Worm (Caenorhabditis elegans): ENCODE results near the gene fbxb-9.
"Not testable (repeated sequence)": the region's sequence is repeated elsewhere in the genome, so short reads cannot be mapped to it uniquely, and the experiment has no call there.

fbxb-9 gene

DNA sequence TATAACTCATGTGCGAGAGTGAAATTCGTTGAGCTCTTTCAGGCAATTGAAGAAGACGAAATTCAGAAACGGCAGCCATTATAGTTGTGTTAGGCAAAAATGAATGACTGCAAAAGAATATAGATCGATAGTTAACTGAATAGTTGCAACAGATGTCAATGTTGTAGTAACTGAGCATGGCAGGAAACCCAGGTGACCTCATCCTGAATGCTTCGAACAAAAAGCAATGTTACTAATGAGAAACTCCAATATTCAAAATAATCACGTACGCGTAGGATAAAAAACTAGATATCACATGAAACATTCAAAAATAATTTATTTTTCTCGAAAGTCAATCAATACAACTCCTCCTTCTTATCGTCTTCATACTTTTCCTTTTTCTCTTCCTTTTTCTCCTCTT is at the start of gene fbxb-9:
Gene fbxb-9, minus strand, starts transcription at position 101 of the 400 bp plus-strand sequence.
- no peak for TF ChIP-seq ref-1 (GFP tag; conservative IDR thresholded peaks at IDR 0.05)
- TF ChIP-seq med-1 (GFP tag; optimal IDR thresholded peaks at IDR 0.05; ENCODE audit: insufficient read depth) = no peak
- TF ChIP-seq ztf-29 (GFP tag; IDR thresholded peaks at IDR 0.05) = no peak
- no peak for TF ChIP-seq flt-1 (GFP tag; IDR thresholded peaks at IDR 0.05)
- TF ChIP-seq ztf-23 (GFP tag; IDR thresholded peaks at IDR 0.05) = no peak

DNA sequence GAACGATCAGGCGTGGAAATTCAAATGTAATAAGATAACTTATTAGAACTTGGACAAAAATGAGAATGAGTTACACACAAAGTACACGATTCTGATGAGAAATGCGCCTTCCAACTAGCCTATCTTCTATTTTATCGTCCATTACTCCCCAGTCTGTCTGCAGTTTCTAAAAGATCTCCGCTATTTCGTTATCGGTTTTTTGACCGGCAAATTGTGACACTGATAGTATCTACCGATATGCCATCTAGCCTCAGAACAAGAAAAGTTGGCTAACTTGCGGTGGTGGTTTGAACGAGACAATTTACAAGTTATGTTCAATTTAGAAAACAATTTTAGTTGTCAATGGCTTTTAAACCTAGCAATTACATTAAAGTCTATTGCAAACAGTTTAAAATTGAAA is 49.2 kb upstream of the fbxb-9 start:
- TF ChIP-seq flt-1 (GFP tag; IDR thresholded peaks at IDR 0.05) = no peak
- TF ChIP-seq ztf-29 (GFP tag; IDR thresholded peaks at IDR 0.05) = no peak
- TF ChIP-seq klf-2 (GFP tag; conservative IDR thresholded peaks at IDR 0.05) = no peak
- no peak for TF ChIP-seq tab-1 (GFP tag; IDR thresholded peaks at IDR 0.05)
- TF ChIP-seq cog-1 (tag; optimal IDR thresholded peaks at IDR 0.05) = no peak

DNA sequence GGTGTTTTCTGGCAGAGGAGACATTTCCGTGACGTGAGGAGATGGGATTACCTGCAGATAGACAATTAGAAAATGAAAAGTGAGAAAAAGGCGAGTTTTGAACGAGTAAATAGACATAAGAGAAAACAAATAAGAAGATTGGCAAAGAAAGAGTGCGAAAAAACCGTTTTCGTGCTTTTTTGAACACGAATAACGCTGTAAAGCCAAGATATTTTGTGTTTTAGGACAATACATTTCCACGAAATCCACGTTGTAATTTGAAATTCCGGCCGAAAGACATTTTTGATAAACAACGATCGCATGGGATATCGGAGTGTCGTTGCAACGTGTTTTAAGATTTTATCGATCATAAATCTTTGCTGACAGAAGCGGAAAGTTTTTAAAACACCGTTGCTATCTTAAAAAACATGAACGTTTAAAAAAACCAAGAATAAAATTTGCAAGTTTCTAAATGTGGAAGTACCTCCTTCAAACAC is 48.5 kb upstream of the fbxb-9 start, which contains the start of gene adk-1:
Gene adk-1, minus strand, starts transcription at position 51 of the 476 bp plus-strand sequence.
- no peak for TF ChIP-seq med-1 (GFP tag; optimal IDR thresholded peaks at IDR 0.05; ENCODE audit: insufficient read depth)
- no peak for TF ChIP-seq flt-1 (GFP tag; IDR thresholded peaks at IDR 0.05)
- TF ChIP-seq ref-1 (GFP tag; conservative IDR thresholded peaks at IDR 0.05) = no peak
- TF ChIP-seq cog-1 (tag; optimal IDR thresholded peaks at IDR 0.05) = no peak
- no peak for TF ChIP-seq T22C8.4 (GFP tag; IDR thresholded peaks at IDR 0.05)
- no peak for TF ChIP-seq tab-1 (GFP tag; IDR thresholded peaks at IDR 0.05)
- TF ChIP-seq klf-2 (GFP tag; conservative IDR thresholded peaks at IDR 0.05) = no peak
- no peak for TF ChIP-seq ztf-29 (GFP tag; IDR thresholded peaks at IDR 0.05)
- no peak for TF ChIP-seq ztf-23 (GFP tag; IDR thresholded peaks at IDR 0.05)

DNA sequence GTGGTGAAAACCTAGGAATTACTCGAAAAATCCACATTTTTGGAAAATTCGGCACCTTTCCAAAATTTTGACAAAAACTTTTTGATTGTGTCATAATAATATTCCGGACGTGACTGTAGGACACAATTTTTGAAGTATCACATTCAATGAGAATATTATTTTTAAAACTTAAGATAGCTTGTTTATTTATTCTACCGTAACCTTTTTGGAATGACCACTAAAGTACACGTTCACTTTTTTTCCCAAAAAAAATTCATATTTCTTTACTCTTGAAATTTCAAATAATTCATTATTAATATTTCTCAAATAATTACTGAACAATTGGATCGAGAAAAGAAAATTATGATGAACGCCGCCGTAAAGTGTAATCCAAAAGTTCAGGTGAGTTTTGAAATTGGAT is 44.8 kb upstream of the fbxb-9 start, which contains the start of gene R07H5.9:
Gene R07H5.9, plus strand, starts transcription at position 301 of the 400 bp plus-strand sequence.
- TF ChIP-seq tab-1 (GFP tag; IDR thresholded peaks at IDR 0.05) (no peak), klf-2 (GFP tag; conservative IDR thresholded peaks at IDR 0.05) (no peak), cog-1 (tag; optimal IDR thresholded peaks at IDR 0.05) (no peak), ztf-29 (GFP tag; IDR thresholded peaks at IDR 0.05) (no peak), med-1 (GFP tag; optimal IDR thresholded peaks at IDR 0.05; ENCODE audit: insufficient read depth) (no peak), T22C8.4 (GFP tag; IDR thresholded peaks at IDR 0.05) (no peak), flt-1 (GFP tag; IDR thresholded peaks at IDR 0.05) (no peak), ref-1 (GFP tag; conservative IDR thresholded peaks at IDR 0.05) (no peak), ztf-23 (GFP tag; IDR thresholded peaks at IDR 0.05) (no peak)

DNA sequence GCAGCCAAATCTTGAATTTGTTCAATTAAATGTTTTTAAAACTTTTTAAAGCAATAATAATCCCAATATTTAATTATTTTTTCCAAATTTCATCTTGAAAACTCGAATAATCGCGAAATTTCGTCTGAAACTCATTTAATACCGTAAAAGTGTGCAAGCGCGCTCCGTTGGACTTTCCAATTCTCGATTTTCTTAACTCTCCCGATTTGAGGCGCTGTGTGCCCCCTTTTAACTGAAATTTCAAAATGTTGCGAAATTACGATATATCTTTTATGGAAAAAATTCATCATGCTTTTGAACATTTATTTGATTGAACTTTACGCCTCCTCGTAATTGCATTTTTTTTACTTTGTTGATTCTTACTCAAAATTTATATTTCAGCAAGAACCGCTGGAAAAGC is 40.0 kb upstream of the fbxb-9 start, which contains the start of gene R07H5.11:
Gene R07H5.11, plus strand, starts transcription at position 380 of the 400 bp plus-strand sequence.
- not testable (repeated sequence) for TF ChIP-seq ref-1 (GFP tag; conservative IDR thresholded peaks at IDR 0.05); med-1 (GFP tag; optimal IDR thresholded peaks at IDR 0.05; ENCODE audit: insufficient read depth); tab-1 (GFP tag; IDR thresholded peaks at IDR 0.05)

DNA sequence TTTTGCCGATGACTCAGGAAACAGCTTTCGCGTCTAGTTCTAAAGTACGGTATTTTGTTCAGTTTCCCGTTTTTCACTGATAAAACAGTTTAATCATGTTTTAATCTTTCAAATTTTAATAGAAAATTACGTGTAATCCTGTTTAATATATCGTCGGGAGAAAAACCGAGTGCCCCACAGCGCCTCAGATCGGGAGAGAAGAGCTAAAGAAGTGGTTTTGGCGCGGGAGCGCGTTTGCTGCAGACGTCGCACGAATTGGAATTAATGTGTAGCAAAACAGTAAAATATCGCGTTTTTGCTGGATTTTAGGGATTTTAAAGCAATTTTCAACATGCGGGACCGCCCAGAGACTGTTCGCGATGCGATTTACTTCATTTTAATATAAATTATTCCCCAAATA is 38.3 kb upstream of the fbxb-9 start:
- TF ChIP-seq flt-1 (GFP tag; IDR thresholded peaks at IDR 0.05) (0 out of 2 replicates have a peak, but pooled peaks have one; percentile 58), klf-2 (GFP tag; conservative IDR thresholded peaks at IDR 0.05) (peak; percentile 72), ztf-23 (GFP tag; IDR thresholded peaks at IDR 0.05) (peak; percentile 70; the same call in 1 of the 2 replicates)

DNA sequence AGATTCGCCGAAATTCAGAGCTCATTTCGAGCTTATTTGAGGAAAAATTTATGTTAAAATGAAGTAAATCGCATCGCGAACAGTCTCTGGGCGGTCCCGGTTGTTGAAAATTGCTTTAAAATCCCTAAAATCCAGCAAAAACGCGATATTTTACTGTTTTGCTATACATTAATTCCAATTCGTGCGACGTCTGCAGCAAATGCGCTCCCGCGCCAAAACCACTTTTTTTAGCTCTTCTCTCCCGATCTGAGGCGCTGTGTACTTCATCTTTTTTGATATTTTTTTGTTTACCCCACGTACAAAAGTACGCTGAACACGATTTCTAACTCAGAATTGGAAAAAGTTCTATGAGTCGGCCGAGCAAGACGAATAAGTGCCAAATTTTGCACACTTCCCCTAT is 36.6 kb upstream of the fbxb-9 start, which contains the start of gene R07H5.16:
Gene R07H5.16, plus strand, starts transcription at position 348 of the 400 bp plus-strand sequence.
- TF ChIP-seq klf-2 (GFP tag; conservative IDR thresholded peaks at IDR 0.05) = 0 out of 2 replicates have a peak, but pooled peaks have one; percentile 39

DNA sequence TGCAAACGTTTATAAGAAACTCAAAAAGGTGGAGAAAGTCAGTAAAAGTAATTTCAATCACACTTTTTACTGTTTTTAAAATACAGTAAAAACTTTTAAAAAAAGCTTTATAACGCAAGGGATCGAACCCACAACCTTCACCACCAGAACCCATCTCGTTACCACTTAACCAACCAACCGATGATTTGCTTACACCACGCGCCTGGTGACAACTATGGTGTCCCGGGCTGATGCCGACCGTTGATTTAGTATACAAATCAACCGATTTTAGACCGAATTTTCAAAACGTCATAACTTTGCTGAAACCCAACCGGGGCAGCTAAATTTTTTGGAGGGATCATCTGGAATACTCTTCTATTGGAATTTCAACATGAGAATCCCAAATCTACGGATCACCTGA is 34.5 kb upstream of the fbxb-9 start:
- TF ChIP-seq T22C8.4 (GFP tag; IDR thresholded peaks at IDR 0.05) (0 out of 2 replicates have a peak, but pooled peaks have one; percentile 50), ref-1 (GFP tag; conservative IDR thresholded peaks at IDR 0.05) (peak; percentile 59), tab-1 (GFP tag; IDR thresholded peaks at IDR 0.05) (peak; percentile 84), ztf-29 (GFP tag; IDR thresholded peaks at IDR 0.05) (peak; percentile 62; the same call in 1 of the 2 replicates), ztf-23 (GFP tag; IDR thresholded peaks at IDR 0.05) (peak; percentile 77; the same call in 1 of the 2 replicates), klf-2 (GFP tag; conservative IDR thresholded peaks at IDR 0.05) (peak; percentile 53; the same call in 1 of the 2 replicates)

DNA sequence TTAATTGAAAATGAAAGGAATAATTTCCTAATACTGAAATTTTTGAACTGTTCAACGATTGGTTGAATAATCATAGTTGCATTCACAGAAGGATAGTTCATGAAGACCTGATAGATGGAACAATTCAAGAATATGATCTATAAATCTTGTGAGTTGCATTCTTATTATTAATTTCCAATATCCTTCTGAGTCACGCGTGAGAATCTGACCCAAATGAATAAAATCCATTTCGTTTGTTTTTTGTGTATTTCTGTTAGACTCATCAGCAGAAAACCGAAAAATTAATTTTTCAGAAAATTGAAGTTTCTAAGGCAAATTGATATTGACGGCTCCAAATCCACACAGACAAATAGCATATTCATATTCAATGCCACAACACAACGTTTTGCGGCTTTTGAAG is 27.1 kb upstream of the fbxb-9 start, which contains the start of gene fbxb-79:
Gene fbxb-79, minus strand, starts transcription at position 101 of the 400 bp plus-strand sequence.
- TF ChIP-seq flt-1 (GFP tag; IDR thresholded peaks at IDR 0.05) (no peak), med-1 (GFP tag; optimal IDR thresholded peaks at IDR 0.05; ENCODE audit: insufficient read depth) (no peak), T22C8.4 (GFP tag; IDR thresholded peaks at IDR 0.05) (no peak), ztf-23 (GFP tag; IDR thresholded peaks at IDR 0.05) (no peak), cog-1 (tag; optimal IDR thresholded peaks at IDR 0.05) (no peak), tab-1 (GFP tag; IDR thresholded peaks at IDR 0.05) (no peak), klf-2 (GFP tag; conservative IDR thresholded peaks at IDR 0.05) (no peak), ztf-29 (GFP tag; IDR thresholded peaks at IDR 0.05) (no peak), ref-1 (GFP tag; conservative IDR thresholded peaks at IDR 0.05) (no peak)

DNA sequence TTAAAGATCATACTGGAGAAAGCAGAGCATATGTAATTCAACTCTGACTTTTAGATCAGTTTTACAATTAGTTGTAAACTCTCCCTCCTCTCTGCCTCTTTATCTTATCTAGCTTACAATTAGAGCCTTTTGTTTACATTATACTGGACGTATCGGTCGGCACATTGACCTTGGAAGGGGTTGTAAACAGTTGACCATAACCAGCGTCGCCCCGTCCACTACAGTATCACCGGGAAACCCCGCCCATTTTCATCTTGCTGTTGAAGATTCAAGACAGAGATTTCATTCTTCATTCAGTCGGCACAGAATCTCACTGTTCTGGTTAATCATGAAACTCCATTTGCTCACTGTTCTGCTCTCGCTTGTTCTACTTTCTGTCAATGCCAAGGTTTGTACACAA is 24.4 kb upstream of the fbxb-9 start, which contains the start of gene sdz-27:
Gene sdz-27, plus strand, starts transcription at position 301 of the 400 bp plus-strand sequence.
- TF ChIP-seq klf-2 (GFP tag; conservative IDR thresholded peaks at IDR 0.05) (no peak), ztf-29 (GFP tag; IDR thresholded peaks at IDR 0.05) (no peak), tab-1 (GFP tag; IDR thresholded peaks at IDR 0.05) (no peak), ztf-23 (GFP tag; IDR thresholded peaks at IDR 0.05) (no peak), med-1 (GFP tag; optimal IDR thresholded peaks at IDR 0.05; ENCODE audit: insufficient read depth) (no peak), cog-1 (tag; optimal IDR thresholded peaks at IDR 0.05) (no peak), T22C8.4 (GFP tag; IDR thresholded peaks at IDR 0.05) (no peak), flt-1 (GFP tag; IDR thresholded peaks at IDR 0.05) (no peak), ref-1 (GFP tag; conservative IDR thresholded peaks at IDR 0.05) (no peak)

All from whole organism, midembryonic.